Worm (Caenorhabditis elegans): ENCODE measurements around the gene npr-1.

The npr-1 gene

DNA sequence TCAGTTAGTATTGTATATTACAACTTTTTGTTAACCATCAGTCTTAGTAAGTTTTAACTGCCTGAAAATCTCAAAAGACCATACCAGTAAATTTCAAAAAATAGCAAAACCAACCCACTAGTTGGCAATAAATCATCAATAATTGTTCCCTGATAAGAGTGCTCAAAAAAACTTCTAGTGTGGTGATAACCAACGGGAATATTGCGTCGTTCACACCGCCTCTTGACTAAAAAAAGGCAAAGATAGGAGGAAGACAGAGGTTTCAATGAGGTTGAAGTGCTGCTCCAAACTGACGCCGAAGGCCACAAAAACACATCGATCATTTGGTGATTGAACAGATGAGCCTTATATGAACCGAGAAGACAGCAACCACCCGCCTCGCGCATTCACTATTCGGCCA is 31.1 kb upstream of the npr-1 start:
- TF ChIP-seq ztf-23 (GFP tag; IDR thresholded peaks at IDR 0.05) = no peak
- no peak for TF ChIP-seq cog-1 (tag; optimal IDR thresholded peaks at IDR 0.05)
- TF ChIP-seq klf-2 (GFP tag; conservative IDR thresholded peaks at IDR 0.05) = no peak
- TF ChIP-seq T22C8.4 (GFP tag; IDR thresholded peaks at IDR 0.05) = no peak
- TF ChIP-seq ref-1 (GFP tag; conservative IDR thresholded peaks at IDR 0.05) = no peak
- TF ChIP-seq tab-1 (GFP tag; IDR thresholded peaks at IDR 0.05) = no peak
- TF ChIP-seq med-1 (GFP tag; optimal IDR thresholded peaks at IDR 0.05; ENCODE audit: insufficient read depth) = no peak

DNA sequence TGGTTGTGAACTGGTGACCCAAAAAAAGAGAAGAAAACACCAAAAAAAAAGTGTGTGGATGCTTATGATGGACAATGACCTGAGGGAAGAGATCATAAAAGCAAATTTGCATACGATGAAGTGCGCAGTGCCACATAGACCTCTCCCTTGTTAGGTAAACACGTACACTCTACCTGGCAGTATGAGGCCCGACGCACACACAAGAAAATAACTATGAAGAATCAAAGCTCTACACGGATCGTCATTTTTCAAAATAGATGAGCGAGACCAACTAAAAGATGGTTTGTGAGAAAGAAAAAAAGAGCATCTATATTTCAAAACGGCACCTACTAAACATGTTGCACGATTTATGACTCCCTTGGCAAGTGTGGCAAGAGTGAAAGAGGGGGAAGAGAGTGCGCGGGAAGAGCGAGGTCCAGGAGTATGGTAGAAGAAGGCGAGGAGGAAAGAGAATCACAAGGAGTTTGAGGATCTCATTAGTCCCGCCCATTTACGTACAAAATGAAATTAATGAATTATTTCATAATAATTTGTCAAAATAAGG is 30.4 kb upstream of the npr-1 start, which contains the start of gene mig-13:
mig-13 (minus strand) TSS at position 51 of the 544 bp plus-strand sequence.
- no peak for TF ChIP-seq tab-1 (GFP tag; IDR thresholded peaks at IDR 0.05)
- no peak for TF ChIP-seq med-1 (GFP tag; optimal IDR thresholded peaks at IDR 0.05; ENCODE audit: insufficient read depth)
- no peak for TF ChIP-seq cog-1 (tag; optimal IDR thresholded peaks at IDR 0.05)
- TF ChIP-seq klf-2 (GFP tag; conservative IDR thresholded peaks at IDR 0.05) = no peak
- no peak for TF ChIP-seq ref-1 (GFP tag; conservative IDR thresholded peaks at IDR 0.05)
- no peak for TF ChIP-seq T22C8.4 (GFP tag; IDR thresholded peaks at IDR 0.05)
- TF ChIP-seq ztf-23 (GFP tag; IDR thresholded peaks at IDR 0.05) = no peak
- no peak for TF ChIP-seq flt-1 (GFP tag; IDR thresholded peaks at IDR 0.05)
- no peak for TF ChIP-seq ztf-29 (GFP tag; IDR thresholded peaks at IDR 0.05)

DNA sequence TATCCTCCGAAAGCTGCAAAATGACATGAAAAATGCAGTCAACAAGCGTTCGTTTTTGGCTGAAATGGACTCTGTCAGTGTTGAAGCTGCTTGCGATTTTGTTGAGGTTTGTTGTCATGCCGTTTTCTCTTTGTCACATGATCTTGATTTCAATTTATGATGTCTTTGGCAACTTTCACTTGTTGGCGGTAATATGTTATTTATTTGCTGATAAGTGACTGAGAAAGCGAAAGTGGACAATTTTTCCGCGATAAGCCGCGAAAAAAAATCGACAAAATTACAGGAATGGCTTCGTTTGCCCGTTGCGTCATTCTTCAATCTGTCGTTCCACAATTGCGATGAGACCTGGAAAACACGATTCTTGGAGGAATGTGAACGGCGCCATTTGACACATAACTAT is 25.5 kb upstream of the npr-1 start:
- TF ChIP-seq cog-1 (tag; optimal IDR thresholded peaks at IDR 0.05) = no peak
- TF ChIP-seq ztf-23 (GFP tag; IDR thresholded peaks at IDR 0.05) = no peak
- no peak for TF ChIP-seq tab-1 (GFP tag; IDR thresholded peaks at IDR 0.05)
- no peak for TF ChIP-seq flt-1 (GFP tag; IDR thresholded peaks at IDR 0.05)
- TF ChIP-seq med-1 (GFP tag; optimal IDR thresholded peaks at IDR 0.05; ENCODE audit: insufficient read depth) = no peak
- no peak for TF ChIP-seq T22C8.4 (GFP tag; IDR thresholded peaks at IDR 0.05)
- TF ChIP-seq ztf-29 (GFP tag; IDR thresholded peaks at IDR 0.05) = no peak
- no peak for TF ChIP-seq klf-2 (GFP tag; conservative IDR thresholded peaks at IDR 0.05)
- no peak for TF ChIP-seq ref-1 (GFP tag; conservative IDR thresholded peaks at IDR 0.05)

DNA sequence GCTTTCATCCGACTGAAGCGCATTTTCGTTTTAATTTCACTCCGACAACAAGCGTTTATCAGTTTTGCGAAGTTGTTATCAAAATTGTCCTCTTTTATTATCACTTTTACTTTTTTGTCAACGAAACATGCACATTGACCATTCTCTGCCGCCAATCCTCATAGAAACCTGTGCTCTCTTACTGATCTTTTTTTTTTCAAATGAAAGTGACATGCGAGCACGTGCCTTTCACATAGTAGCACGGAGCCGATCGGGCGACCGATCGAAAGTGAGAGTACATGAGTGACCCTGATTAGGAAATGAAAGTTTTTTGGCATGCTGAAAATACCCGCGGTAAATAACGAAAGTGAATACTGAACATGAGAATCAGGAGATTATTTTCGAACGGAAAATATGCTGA is 24.3 kb upstream of the npr-1 start:
- TF ChIP-seq klf-2 (GFP tag; conservative IDR thresholded peaks at IDR 0.05) = no peak
- no peak for TF ChIP-seq ref-1 (GFP tag; conservative IDR thresholded peaks at IDR 0.05)
- TF ChIP-seq tab-1 (GFP tag; IDR thresholded peaks at IDR 0.05) = no peak
- TF ChIP-seq med-1 (GFP tag; optimal IDR thresholded peaks at IDR 0.05; ENCODE audit: insufficient read depth) = no peak
- no peak for TF ChIP-seq ztf-23 (GFP tag; IDR thresholded peaks at IDR 0.05)
- no peak for TF ChIP-seq cog-1 (tag; optimal IDR thresholded peaks at IDR 0.05)
- TF ChIP-seq T22C8.4 (GFP tag; IDR thresholded peaks at IDR 0.05) = no peak
- TF ChIP-seq flt-1 (GFP tag; IDR thresholded peaks at IDR 0.05) = no peak
- no peak for TF ChIP-seq ztf-29 (GFP tag; IDR thresholded peaks at IDR 0.05)

DNA sequence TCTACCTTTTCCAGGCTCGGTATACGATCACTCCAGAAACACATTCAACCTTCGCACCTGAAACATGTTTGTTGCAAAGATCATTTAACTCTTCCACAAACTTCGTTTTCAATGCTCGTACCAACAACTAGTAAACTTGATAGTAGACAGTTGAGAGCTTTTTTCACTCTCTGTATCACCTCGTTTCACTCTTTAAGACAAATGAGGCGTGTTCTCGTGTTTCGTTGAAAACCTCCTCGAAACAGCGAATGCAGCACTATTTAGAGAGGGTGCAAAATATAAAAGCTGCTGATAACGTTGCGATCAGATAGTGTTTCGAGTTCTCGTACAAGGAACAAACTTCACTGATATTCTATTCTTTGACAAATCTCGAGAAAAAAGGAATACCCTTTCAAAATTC is 23.2 kb upstream of the npr-1 start, which contains the start of gene F43C9.1:
F43C9.1 (plus strand) TSS at position 301 of the 400 bp plus-strand sequence.
- TF ChIP-seq ztf-23 (GFP tag; IDR thresholded peaks at IDR 0.05) (no peak), flt-1 (GFP tag; IDR thresholded peaks at IDR 0.05) (no peak), med-1 (GFP tag; optimal IDR thresholded peaks at IDR 0.05; ENCODE audit: insufficient read depth) (no peak), T22C8.4 (GFP tag; IDR thresholded peaks at IDR 0.05) (no peak), tab-1 (GFP tag; IDR thresholded peaks at IDR 0.05) (no peak), klf-2 (GFP tag; conservative IDR thresholded peaks at IDR 0.05) (no peak), ref-1 (GFP tag; conservative IDR thresholded peaks at IDR 0.05) (no peak), ztf-29 (GFP tag; IDR thresholded peaks at IDR 0.05) (no peak)

DNA sequence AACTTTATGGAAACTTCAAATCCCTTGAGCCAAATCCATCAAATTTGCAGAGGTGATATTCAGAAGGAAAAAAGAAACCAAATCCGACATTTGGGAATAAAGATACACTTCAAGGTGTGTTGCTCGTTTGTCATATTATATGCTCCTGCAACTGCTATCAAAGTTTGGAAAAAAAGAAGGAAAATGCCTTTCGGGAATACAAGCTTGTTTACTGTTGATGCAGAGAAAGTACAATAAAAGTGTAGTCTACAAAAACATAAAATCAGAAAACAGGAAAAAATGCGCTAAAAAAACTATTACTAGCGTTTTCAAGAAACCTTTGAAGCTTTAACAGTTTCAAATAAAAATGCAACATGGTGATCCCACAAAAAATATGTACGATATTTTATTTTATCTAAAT is 20.8 kb upstream of the npr-1 start:
- TF ChIP-seq flt-1 (GFP tag; IDR thresholded peaks at IDR 0.05) = no peak
- TF ChIP-seq klf-2 (GFP tag; conservative IDR thresholded peaks at IDR 0.05) = no peak
- no peak for TF ChIP-seq tab-1 (GFP tag; IDR thresholded peaks at IDR 0.05)
- no peak for TF ChIP-seq med-1 (GFP tag; optimal IDR thresholded peaks at IDR 0.05; ENCODE audit: insufficient read depth)
- no peak for TF ChIP-seq cog-1 (tag; optimal IDR thresholded peaks at IDR 0.05)
- TF ChIP-seq ztf-29 (GFP tag; IDR thresholded peaks at IDR 0.05) = no peak
- TF ChIP-seq ztf-23 (GFP tag; IDR thresholded peaks at IDR 0.05) = no peak
- no peak for TF ChIP-seq T22C8.4 (GFP tag; IDR thresholded peaks at IDR 0.05)
- TF ChIP-seq ref-1 (GFP tag; conservative IDR thresholded peaks at IDR 0.05) = no peak

DNA sequence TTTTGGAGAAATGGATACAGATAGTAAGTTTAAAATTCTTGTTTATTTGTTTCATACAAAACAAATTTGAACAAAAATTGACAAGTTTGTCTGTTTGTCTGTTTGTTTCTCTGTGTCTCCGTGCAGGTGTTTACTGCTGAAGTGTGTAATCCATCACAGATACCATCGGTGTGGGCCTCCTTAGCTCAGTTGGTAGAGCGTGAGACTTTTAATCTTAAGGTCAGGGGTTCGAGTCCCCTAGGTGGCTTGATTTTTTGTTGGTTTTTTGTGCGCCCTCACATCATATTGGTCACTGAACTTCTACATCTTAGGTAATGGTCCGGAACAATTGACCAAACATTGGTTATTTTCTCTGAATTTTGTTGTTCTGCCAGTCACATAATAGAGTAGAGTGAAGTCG is 19.2 kb upstream of the npr-1 start:
- peak; percentile 65 for TF ChIP-seq ztf-29 (GFP tag; IDR thresholded peaks at IDR 0.05)
- TF ChIP-seq ref-1 (GFP tag; conservative IDR thresholded peaks at IDR 0.05) = peak; percentile 38; the same call in 1 of the 2 replicates
- TF ChIP-seq klf-2 (GFP tag; conservative IDR thresholded peaks at IDR 0.05) = 0 out of 2 replicates have a peak, but pooled peaks have one; percentile 45
- peak; percentile 91 for TF ChIP-seq flt-1 (GFP tag; IDR thresholded peaks at IDR 0.05)
- no peak for TF ChIP-seq cog-1 (tag; optimal IDR thresholded peaks at IDR 0.05)
- peak; percentile 65; the same call in 1 of the 2 replicates for TF ChIP-seq ztf-23 (GFP tag; IDR thresholded peaks at IDR 0.05)
- TF ChIP-seq T22C8.4 (GFP tag; IDR thresholded peaks at IDR 0.05) = peak; percentile 63
- peak; percentile 83 for TF ChIP-seq tab-1 (GFP tag; IDR thresholded peaks at IDR 0.05)
- TF ChIP-seq med-1 (GFP tag; optimal IDR thresholded peaks at IDR 0.05; ENCODE audit: insufficient read depth) = peak; percentile 7

DNA sequence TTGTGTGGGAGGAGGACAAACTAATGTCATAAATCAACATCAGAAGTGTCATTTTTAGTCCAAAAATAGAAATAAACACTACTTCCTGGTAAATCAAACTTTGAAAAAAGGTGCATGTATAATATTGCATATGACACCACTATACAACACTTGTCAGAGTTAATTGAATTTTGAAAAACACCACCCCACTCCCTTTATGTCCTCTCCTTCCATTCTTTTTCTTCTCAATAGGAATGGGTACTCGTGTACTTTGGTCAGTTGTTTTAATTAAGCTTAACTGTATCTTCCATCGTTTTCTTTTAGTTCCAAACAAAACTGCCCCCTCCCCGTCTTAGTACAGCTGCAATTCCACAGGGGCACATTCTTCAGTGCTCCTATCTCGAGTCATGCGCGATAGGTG is 17.7 kb upstream of the npr-1 start:
- no peak for TF ChIP-seq med-1 (GFP tag; optimal IDR thresholded peaks at IDR 0.05; ENCODE audit: insufficient read depth)
- TF ChIP-seq T22C8.4 (GFP tag; IDR thresholded peaks at IDR 0.05) = no peak

DNA sequence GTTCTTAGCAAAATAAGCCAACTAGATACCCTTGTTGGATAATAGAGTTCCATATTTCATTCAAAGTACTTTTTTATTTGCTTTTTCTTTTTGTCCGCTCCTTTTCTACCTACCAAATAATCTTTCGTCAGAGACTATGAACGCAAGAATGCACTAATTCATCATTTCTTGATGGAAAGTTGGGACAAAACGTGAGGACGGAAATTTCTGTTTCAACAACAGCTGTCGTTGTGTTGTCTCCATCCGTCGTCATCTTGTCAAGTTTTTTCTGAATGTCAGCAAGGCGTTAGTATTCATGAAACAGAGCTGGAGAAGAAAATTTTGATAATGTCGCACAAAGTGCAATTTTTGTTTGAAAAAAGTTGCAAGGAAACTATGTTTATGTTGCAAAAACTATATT is 15.0 kb upstream of the npr-1 start:
- TF ChIP-seq klf-2 (GFP tag; conservative IDR thresholded peaks at IDR 0.05) (no peak), med-1 (GFP tag; optimal IDR thresholded peaks at IDR 0.05; ENCODE audit: insufficient read depth) (no peak), flt-1 (GFP tag; IDR thresholded peaks at IDR 0.05) (no peak), ztf-23 (GFP tag; IDR thresholded peaks at IDR 0.05) (no peak)

DNA sequence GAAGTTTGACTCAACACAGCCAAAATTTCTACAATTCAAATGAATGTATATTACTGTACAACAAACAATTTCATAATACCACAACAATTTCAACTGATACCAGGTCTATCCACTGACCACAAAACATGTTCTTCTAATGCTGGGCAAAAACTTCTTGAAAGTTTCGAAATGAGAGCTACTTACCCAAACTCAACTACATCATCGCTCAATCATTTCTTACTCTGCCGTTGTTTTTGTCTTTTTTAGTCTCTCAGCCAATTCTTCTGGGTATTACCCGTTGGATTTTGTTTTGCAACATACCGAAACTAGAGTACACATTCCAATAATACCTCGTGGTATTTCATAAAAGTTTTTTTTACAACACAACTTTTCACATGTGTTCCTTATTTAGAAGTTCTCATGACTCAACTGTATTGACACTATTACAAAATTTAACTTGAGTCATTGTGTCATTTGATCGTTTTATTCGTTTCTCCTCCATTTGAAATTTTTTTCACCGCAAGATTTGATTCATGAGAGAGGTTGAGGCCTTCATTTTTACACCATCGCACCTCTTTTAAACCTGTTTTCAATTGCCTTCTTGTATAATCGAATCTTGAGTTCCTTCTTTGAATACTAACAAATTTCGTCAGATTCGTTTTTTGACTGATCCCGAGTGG is 13.5 kb upstream of the npr-1 start, which contains the start of gene F43C9.2:
F43C9.2 (plus strand) TSS at position 497 of the 659 bp plus-strand sequence.
- TF ChIP-seq med-1 (GFP tag; optimal IDR thresholded peaks at IDR 0.05; ENCODE audit: insufficient read depth) (no peak), ztf-29 (GFP tag; IDR thresholded peaks at IDR 0.05) (no peak)

Data from whole organism, midembryonic.